Fruit fly (Drosophila melanogaster): Measurements from ENCODE around the gene mbo.

The mbo gene

DNA sequence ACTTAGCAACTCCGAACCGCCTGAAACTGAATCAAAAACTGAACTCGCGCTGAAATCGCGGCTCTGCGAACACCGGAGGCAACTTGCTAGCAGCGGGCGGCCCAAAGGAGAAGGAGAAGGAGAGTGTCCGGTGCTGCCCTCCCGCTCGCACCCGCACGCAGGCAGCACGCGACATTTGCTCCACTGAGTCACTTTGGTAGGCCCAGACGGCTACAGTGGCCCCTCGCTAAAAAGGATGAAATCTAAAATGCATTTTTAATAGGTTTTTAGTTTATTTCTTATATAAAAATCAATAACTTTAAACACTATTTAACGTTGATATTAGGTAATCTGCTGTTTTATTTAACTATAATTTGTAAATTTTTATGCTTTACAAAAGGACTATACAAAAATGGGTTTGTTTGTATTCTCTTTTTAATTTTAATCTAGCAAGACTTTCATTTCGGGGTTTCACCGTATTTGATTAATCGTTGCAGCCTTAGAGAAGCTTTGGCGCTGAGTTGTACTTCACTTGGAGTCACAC, 43.6 kb upstream of the mbo start, which contains the start of gene Men (continued):
- TF ChIP-seq CG6683 (GFP tag; optimal IDR thresholded peaks at IDR 0.05) (peak; percentile 18), CG8924 (tag; optimal IDR thresholded peaks at IDR 0.05) (peak; percentile 67), Sox102F (GFP tag; optimal IDR thresholded peaks at IDR 0.05) (peak; percentile 73), CG11560 (tag; IDR thresholded peaks at IDR 0.05) (no peak), CG2712 (tag; optimal IDR thresholded peaks at IDR 0.05) (peak; percentile 73), GATAe (GFP tag; conservative IDR thresholded peaks at IDR 0.05) (no peak), HLH4C (GFP tag; IDR thresholded peaks at IDR 0.05; ENCODE audit: partially characterized antibody) (no peak), CG7928 (GFP tag; optimal IDR thresholded peaks at IDR 0.05) (no peak), Sox100B (GFP tag; optimal IDR thresholded peaks at IDR 0.05) (peak; percentile 77), CG15601 (tag; optimal IDR thresholded peaks at IDR 0.05) (peak; percentile 37), Hmr (GFP tag; optimal IDR thresholded peaks at IDR 0.05) (peak; percentile 66), unpg (GFP tag; optimal IDR thresholded peaks at IDR 0.05) (peak; percentile 75), nerfin-1 (tag; optimal IDR thresholded peaks at IDR 0.05) (peak; percentile 58), CG14710 (tag; optimal IDR thresholded peaks at IDR 0.05) (peak; percentile 43), Usf (GFP tag; optimal IDR thresholded peaks at IDR 0.05) (no peak), Elba2 (GFP tag; optimal IDR thresholded peaks at IDR 0.05) (no peak), caup (GFP tag; optimal IDR thresholded peaks at IDR 0.05; ENCODE audit: severe bottlenecking) (peak; percentile 40), fu2 (GFP tag; optimal IDR thresholded peaks at IDR 0.05) (no peak), Oaz (GFP tag; IDR thresholded peaks at IDR 0.05) (peak; percentile 64), seq (GFP tag; IDR thresholded peaks at IDR 0.05) (peak; percentile 59), CG16779 (GFP tag; IDR thresholded peaks at IDR 0.05) (no peak), Xbp1 (GFP tag; optimal IDR thresholded peaks at IDR 0.05) (peak; percentile 30), CG12769 (tag; optimal IDR thresholded peaks at IDR 0.05) (no peak), Dll (GFP tag; IDR thresholded peaks at IDR 0.05; ENCODE audit: partially characterized antibody) (no peak), YL-1 (GFP tag; optimal IDR thresholded peaks at IDR 0.05) (no peak), E2f2 (GFP tag; IDR thresholded peaks at IDR 0.05) (peak; percentile 50; the same call in 1 of the 2 replicates), CG10366 (GFP tag; IDR thresholded peaks at IDR 0.05) (peak; percentile 54), CG10543 (GFP tag; optimal IDR thresholded peaks at IDR 0.05) (peak; percentile 31), CG34224 (GFP tag; IDR thresholded peaks at IDR 0.05; ENCODE audit: partially characterized antibody) (no peak), Stat92E (GFP tag; optimal IDR thresholded peaks at IDR 0.05) (no peak), Optix (GFP tag; IDR thresholded peaks at IDR 0.05) (no peak), ham (GFP tag; IDR thresholded peaks at IDR 0.05) (no peak), Six4 (GFP tag; optimal IDR thresholded peaks at IDR 0.05) (peak; percentile 13), CG43689 (GFP tag; IDR thresholded peaks at IDR 0.05) (no peak), al (GFP tag; IDR thresholded peaks at IDR 0.05) (no peak), trem (tag; optimal IDR thresholded peaks at IDR 0.05) (peak; percentile 11), Med (GFP tag) (peak; percentile 71), CG3838 (GFP tag; optimal IDR thresholded peaks at IDR 0.05) (no peak), Rx (GFP tag; IDR thresholded peaks at IDR 0.05) (no peak), chif (GFP tag; optimal IDR thresholded peaks at IDR 0.05) (no peak), Dfd (GFP tag; optimal IDR thresholded peaks at IDR 0.05) (no peak), tx (GFP tag; optimal IDR thresholded peaks at IDR 0.05) (no peak), chn (GFP tag; optimal IDR thresholded peaks at IDR 0.05) (no peak), Xrp1 (GFP tag; IDR thresholded peaks at IDR 0.05) (peak; percentile 68), CG9932 (GFP tag; IDR thresholded peaks at IDR 0.05) (0 out of 2 replicates have a peak, but pooled peaks have one; percentile 9), Atf3 (GFP tag; optimal IDR thresholded peaks at IDR 0.05) (no peak), CG16815 (GFP tag; optimal IDR thresholded peaks at IDR 0.05) (no peak), nerfin-2 (GFP tag; IDR thresholded peaks at IDR 0.05; ENCODE audit: partially characterized antibody) (no peak), insv (GFP tag; optimal IDR thresholded peaks at IDR 0.05) (peak in 1 of 2 experiments; percentile 2), CG1602 (GFP tag; optimal IDR thresholded peaks at IDR 0.05) (peak; percentile 26)
